Worm (Caenorhabditis elegans) whole organism, dauer: Measurements from ENCODE around the gene oxy-4.

Experiments
- unc-62 ChIP-seq: sonication (generic microtip); optimal IDR thresholded peaks from 2 replicates; lab custom pipeline; 2017; ENCODE audit warnings: missing biosample characterization, missing genetic modification reagents, missing genetic modification characterization

Gene oxy-4

DNA sequence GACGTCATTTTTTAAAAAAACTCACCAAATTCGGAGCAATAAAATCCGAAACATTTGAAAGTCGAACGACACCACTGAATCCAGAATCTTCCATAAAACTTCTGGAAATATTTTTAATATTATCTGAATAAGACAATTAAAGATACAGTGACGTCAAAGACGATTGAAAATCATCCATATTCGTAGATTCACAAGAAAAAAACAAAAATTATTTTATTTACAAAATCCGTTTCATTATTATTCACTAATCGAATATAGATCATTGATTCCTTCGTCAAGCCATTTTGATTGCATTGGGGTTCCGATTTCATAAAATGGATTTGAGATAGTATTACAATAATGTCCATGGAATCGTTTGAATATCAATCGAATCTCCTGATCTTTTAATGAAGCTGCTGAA lies at the start of gene oxy-4:
oxy-4 (minus strand) TSS at position 101 of the 400 bp plus-strand sequence.
- no peak for TF ChIP-seq unc-62 (GFP tag; lab: Kevin White, UChicago)

DNA sequence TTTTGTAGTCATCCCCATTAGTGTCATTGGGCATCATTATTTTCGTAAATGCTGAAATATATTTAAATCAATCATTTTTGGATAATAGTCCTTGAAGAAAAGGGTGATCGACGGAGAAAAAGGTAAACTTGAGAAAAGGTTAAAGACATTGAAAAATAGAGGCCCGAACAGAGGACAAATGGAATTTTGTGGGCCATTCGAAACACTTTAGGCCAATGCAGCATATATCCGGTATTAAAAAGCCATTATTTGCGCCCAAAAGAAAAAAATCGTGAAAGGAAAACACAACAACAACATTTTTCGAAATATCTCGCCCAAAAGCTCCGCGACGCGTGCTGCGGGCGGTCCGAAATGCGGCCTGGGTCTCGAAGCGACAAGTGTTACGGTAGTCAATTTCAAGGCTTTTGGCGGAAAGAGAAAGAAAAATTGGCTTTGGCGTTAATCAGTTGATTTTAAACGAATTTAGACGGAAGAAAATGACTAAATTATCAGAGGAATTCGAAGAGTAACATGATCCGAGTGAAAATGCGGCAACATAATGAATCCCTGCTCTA lies 48.4 kb upstream of the oxy-4 start, which contains the start of gene morc-1:
morc-1 (minus strand) TSS at position 51 of the 554 bp plus-strand sequence.
- TF ChIP-seq unc-62 (GFP tag; lab: Kevin White, UChicago): no peak

DNA sequence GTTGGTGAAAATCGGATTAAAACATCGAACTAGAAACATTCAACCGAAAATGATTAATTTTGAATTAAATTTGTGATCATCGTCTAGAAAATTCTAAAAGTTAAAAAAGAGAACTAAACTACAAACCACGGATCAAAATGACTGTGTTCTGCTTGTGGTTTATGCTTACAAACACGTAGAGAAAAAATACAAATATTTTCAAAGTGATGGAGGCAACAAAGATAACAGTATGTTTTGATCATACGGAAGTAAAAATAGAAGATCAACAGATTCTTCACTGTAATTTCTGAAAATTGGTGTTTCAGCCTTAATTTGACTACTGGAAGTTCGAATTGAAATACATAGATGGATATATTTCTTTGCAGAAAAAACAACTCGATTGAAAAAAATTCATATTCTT lies 44.7 kb upstream of the oxy-4 start:
- no peak for TF ChIP-seq unc-62 (GFP tag; lab: Kevin White, UChicago)

DNA sequence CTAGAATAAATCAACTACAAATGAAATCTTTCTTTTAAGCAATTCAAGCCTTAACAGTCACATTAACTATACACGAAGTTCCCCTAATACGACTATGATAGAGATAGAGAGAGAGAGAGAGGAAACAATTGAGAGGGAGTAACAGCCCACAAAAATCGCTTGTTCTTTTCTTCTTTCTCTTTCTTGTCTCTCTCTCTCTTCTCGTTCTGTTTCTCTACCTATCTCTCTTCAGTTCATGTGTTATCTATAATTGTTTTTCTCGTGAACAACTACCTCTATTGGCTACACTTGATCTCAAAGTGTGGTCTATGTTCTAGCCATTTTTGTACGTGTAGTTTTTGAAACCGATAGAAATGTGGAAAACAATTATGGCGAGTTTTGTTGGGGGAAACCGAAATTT lies 44.1 kb upstream of the oxy-4 start:
- TF ChIP-seq unc-62 (GFP tag; lab: Kevin White, UChicago): no peak

DNA sequence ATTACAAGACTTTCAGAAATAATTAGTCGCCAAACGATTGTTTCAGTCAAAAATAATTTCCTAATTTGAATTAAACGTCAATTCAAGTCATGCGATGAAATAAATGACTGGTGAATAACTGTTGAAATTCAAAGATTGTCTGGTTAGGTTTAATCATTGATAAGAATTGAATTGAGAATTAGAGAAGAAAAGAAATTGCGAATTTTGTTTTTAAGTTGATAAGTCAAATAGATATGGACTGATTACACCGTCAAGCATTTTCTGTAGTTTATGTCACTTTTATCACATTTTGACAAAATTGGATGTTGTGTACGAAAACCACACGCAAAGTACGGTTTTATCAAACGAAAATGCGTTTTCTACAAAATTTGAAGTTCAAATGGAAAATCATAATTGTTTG lies 42.7 kb upstream of the oxy-4 start:
- no peak for TF ChIP-seq unc-62 (GFP tag; lab: Kevin White, UChicago)

DNA sequence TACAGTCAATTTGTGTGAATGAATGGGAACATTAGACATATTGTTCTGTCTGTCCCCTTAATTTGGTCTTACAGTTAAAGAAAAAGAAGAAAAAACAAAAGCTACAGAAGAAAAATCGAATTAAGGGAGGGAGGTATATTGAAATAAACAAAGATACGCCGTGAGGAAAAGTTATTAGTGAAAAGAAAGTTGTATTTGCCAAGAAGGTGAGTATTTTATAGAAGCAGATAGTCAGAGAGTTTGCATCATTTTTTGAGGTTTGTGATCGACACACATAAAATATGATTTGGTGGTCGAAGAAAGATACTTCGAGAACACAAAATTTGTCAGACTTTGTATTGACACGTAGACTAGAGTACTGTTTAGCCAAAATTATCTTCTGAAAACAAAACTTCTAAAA lies 41.8 kb upstream of the oxy-4 start:
- no peak for TF ChIP-seq unc-62 (GFP tag; lab: Kevin White, UChicago)

DNA sequence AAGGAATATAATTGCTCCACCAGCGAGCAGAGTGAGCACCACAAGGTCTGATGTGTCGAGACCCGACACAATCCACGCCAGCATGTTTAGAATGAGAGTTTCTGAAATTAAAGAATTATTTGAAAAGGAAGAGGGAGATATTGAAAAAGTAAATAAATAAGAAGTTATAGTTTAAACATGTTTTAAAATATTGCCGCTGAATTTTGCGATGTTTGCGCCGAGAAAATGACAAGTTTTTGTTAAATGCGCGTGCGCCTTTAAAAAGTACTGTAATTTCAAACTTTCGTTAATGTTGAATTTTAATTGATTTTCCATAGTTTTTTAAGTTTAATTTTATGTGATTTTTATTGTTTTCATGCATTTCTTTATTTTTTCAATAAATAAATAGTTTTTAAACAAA lies 41.0 kb upstream of the oxy-4 start, which contains the start of gene emb-8:
emb-8 (minus strand) TSS at position 101 of the 400 bp plus-strand sequence.
- no peak for TF ChIP-seq unc-62 (GFP tag; lab: Kevin White, UChicago)

DNA sequence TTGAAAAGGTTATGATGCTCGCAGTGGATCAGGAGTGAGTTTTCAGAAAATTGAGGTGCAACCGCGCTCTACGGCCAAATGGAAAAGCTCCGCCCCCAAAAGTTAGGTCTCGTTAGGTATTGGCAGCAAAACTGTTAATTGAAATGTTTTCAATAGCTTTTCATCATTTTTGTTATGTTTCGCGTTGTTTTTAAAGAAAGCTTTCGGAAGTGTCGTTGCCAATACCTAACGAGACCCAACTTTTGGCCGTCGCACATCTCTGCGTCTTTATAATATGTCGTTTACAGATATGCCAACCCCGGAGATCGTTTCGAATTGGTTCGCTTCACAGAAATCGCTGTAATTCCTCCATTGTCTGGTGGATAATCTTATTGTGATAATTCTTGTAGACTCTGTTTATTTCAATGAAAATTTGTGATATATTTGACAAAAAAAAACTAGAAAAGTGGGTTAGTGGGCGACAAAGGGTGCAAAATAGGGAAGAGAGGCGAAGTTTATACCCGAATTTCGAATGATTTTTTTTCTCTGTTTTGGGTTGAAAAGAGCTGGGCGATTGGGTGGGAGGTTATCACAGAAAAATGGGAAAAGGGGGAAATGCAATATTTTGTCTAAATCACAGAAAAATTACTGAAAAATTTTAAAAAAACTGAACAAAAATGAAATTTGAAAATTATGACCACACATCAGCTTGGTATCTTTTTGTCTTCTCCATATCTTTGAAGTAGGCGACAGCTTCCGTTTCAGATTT lies 37.9 kb upstream of the oxy-4 start:
- no peak for TF ChIP-seq unc-62 (GFP tag; lab: Kevin White, UChicago)

DNA sequence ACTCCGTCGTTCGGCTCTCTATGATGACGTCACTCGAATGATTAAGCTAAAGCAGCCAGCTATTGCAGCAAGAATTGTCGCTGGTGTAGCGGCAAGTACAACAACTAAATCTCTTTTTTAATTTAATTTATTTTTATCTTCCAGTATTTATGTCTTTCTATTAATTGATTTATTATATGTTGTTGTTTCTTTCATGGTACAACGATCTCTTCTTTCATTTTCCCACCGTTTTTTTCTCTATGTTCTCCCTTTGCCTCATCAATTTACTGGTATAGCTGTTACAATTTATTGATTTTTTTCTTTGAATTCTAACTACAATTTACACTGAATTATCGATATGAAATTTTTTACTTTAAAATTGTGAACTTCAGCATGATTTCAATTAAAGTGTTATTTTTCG lies 37.1 kb upstream of the oxy-4 start, which contains the start of gene moc-6:
moc-6 (plus strand) TSS at position 301 of the 400 bp plus-strand sequence.
- no peak for TF ChIP-seq unc-62 (GFP tag; lab: Kevin White, UChicago)

DNA sequence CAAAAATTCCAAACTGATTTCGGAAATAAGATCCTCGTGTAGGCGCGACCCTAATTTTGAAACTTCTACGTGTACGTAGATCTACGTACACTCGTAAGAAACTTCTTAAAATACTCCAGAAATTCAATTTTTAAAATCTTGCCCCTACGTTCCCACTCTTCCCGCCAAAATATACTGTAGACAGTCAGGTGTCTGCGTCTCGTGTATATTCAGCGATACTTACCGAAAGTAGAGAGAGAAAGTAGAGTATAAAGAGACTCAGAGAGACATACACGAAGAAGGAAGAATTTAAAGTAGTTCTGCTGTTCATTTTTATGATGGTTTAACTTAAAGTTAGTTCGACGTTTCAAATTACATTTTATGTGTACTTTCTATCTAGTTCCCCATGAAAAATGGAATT lies 34.7 kb upstream of the oxy-4 start:
- TF ChIP-seq unc-62 (GFP tag; lab: Kevin White, UChicago): no peak

DNA sequence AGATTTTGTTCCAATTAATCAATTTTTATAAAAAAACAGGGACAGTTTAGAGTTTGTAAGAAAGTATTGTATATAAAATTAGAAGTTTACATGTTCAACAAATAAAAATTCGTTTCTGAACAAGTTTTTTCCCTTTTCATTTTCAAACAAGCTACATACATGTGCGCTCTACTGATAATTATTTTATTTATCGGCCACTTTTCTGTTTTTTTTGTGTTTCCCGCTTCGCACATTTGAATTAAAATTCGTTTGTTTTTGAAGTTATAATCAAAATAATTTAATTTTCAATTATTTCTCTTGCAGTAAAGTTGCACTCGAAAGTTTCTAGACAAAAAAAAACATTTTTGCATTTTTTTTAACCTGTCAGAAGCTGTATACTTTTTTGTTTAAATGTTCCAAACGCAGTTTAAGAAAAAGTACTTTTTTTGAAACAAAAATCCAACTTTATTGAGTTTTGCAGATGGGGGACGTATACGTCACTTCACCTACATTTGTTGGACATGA lies 32.1 kb upstream of the oxy-4 start, which contains the start of gene hira-1:
hira-1 (plus strand) TSS at position 454 of the 504 bp plus-strand sequence.
- TF ChIP-seq unc-62 (GFP tag; lab: Kevin White, UChicago): no peak

DNA sequence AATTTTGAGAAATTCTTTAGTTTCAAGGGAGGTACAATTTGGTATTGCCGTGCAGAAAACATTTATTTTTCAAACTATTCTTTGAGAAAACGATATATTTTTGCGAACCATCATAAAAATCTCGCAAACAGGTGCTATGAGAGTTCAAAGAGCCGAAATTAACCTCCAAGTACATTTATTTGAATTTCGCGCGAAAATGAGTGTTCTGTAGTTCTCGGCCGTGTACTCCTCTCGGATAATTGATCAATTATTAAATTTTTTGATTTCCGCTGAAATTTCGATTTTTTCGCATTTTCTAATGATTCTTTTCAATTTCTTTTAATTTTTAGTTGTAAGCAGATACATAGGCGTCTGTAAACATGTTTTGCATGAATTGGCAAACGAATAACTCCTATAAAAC lies 31.6 kb upstream of the oxy-4 start:
- TF ChIP-seq unc-62 (GFP tag; lab: Kevin White, UChicago): no peak

DNA sequence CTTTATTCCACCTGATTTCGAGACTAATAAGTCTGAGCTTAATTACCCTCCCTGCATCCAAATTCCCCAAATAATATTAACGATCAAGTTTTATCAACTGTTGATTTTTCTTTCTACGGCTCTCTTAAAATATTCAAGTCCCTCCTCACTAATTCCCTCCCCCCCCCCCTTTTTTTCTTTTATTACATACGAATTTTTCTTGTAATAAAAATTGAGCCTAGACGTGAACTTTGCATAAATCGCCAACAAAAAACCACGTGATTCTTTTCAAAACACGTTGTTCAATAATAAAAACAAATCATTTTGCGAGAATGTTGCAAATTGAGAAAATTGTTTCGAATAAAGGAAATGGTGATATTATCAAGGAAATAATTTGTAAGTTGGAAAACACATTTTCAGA lies 29.9 kb upstream of the oxy-4 start, which contains the start of gene K10D2.8:
K10D2.8 (plus strand) TSS at position 301 of the 400 bp plus-strand sequence.
- TF ChIP-seq unc-62 (GFP tag; lab: Kevin White, UChicago): no peak

DNA sequence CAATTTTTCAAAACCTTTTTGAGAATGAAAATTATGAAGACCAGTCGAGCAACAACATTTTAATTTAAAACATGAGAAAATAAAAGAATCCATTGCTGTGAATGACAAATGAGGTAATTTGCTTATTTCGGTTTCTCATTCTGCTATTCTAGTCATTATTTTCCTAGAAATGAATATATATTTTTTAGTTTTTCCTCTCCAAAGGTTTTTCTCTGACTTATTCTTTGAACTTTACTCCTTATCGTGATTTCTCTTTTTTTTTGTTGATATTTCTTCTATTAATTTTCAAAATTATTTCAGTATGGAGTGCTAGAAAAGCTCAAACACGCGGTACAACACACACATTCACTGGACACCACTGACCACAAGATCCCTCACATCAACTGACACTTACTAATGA lies 27.0 kb upstream of the oxy-4 start, which contains the start of gene pup-2:
pup-2 (plus strand) TSS at position 301 of the 400 bp plus-strand sequence.
- no peak for TF ChIP-seq unc-62 (GFP tag; lab: Kevin White, UChicago)

DNA sequence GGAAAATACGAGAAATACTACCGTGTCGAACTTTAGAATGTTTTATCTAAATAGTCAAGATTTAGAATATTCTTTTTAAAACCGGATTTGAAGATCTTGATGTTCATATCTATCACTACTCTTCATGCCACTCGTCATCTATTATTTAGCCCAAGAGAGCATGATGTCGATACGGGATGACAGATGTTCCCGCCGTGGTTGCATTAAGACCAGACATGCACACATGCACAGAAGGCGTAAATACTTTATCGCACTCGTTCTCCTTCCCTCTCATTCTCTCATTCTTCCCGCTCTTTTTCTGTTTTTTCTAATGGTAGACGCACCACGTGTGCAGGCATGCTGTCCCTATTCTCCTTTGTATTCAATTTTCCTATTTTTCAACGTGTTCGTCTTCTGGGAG lies 24.8 kb upstream of the oxy-4 start:
- TF ChIP-seq unc-62 (GFP tag; lab: Kevin White, UChicago): no peak

DNA sequence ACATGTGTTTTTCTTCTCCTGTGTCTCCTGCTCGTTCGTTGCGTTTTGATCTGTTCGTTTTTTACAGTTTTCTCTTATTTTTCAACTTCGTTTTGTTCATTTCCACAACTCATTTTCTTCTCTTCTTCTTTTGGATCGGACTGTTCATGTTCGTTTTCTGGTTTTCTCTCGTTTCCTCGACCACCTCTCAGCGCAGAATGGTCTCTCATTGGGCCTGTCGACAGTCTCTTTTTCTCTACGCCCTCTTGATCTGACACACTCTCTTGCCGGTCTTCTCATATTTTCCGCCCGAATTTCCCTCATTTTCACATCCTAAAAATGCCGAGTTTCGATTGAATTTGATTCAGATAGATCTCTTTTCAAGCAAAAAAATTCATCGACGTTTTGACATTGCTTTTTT lies 23.1 kb upstream of the oxy-4 start:
- no peak for TF ChIP-seq unc-62 (GFP tag; lab: Kevin White, UChicago)
